Worm (Caenorhabditis elegans): Measurements from ENCODE around the gene mcm-5.

- TF ChIP-seq ztf-4 (tag; optimal IDR thresholded peaks at IDR 0.05): no peak
- TF ChIP-seq nhr-11 (tag; optimal IDR thresholded peaks at IDR 0.05): no peak
- TF ChIP-seq tbx-2 (tag; optimal IDR thresholded peaks at IDR 0.05): no peak
- no peak for TF ChIP-seq R02D3.7 (tag; optimal IDR thresholded peaks at IDR 0.05)
- TF ChIP-seq ZK546.5 (tag; optimal IDR thresholded peaks at IDR 0.05): no peak
- TF ChIP-seq unc-62 (GFP tag; optimal IDR thresholded peaks at IDR 0.05): no peak
- TF ChIP-seq nhr-28 (tag; optimal IDR thresholded peaks at IDR 0.05): no peak
- no peak for TF ChIP-seq pqm-1 (tag; optimal IDR thresholded peaks at IDR 0.05)
- no peak for TF ChIP-seq nhr-237 (tag; optimal IDR thresholded peaks at IDR 0.05)
Measured at ce11 chrIII:4328208-4328987, 37.3 kb upstream of the mcm-5 start.
